Worm (Caenorhabditis elegans): Measurements from ENCODE around the gene clec-73.

- TF ChIP-seq lin-11 (tag; optimal IDR thresholded peaks at IDR 0.05) = no peak
- TF ChIP-seq C08G9.2 (tag; optimal IDR thresholded peaks at IDR 0.05) = no peak
- TF ChIP-seq ama-1 (optimal IDR thresholded peaks at IDR 0.05) = no peak
Observed at ce11 chrIV:3993292-3993691, 37.3 kb upstream of the clec-73 start, which contains the start of gene F47C12.6.
